Fruit fly (Drosophila melanogaster) whole organism: ENCODE data around the gene CG33687.

Experiments
- CG8478 ChIP-seq: fragments of >200 bp; optimal IDR thresholded peaks from 2 replicates; lab custom pipeline; 2018; ENCODE audit warnings: inconsistent platforms
- psq ChIP-seq: fragments of >200 bp; optimal IDR thresholded peaks from 2 replicates; lab custom pipeline; 2017

DNA sequence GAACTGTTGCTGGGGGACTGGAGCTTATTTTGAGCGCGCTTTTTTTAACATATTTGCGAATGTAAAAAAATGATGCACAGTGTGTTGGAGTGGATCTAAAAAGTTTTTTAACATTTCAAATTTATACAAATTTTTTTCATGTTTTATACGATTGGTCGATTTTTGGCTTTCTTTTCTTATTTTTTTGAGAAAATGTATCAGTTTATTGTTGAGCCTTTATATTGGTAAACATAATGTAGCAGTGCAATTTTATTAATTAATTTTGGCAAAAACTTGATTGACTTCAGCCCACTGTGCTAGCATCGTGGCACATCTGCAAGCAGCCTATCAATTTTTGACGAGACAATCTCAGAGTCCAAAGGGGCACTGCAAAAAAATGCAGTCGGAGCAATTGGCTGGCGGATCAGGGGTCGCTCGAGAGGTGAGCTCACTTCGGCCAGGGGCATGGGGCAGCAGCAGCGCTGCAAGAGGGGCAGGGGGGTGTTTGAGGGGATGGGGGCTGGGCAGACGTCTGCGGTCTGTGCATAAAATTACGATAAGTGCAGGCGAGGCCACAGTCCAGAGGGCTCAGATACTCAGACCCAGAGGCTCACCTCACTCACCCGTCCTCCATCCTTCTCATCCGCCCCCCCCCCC is 21.9 kb upstream of the CG33687 start:
- TF ChIP-seq psq (lab: Kevin White, UChicago) (no peak), CG8478 (lab: Kevin White, UChicago) (no peak)
